Worm (Caenorhabditis elegans) whole organism, L2 larva: ENCODE measurements around the gene nspc-18.

Experiments used
- F13H6.1 ChIP-seq: sonication (generic microtip); optimal IDR thresholded peaks from 2 replicates; lab custom pipeline; 2016; ENCODE audit warnings: missing genetic modification characterization, missing compliant biosample characterization
- ama-1 ChIP-seq: fragments of 150-350 bp; optimal IDR thresholded peaks from 2 replicates; lab custom pipeline; 2018; ENCODE audit warnings: inconsistent platforms
- blmp-1 ChIP-seq: sonication (generic microtip); optimal IDR thresholded peaks from 2 replicates; lab custom pipeline; 2017; ENCODE audit warnings: missing genetic modification characterization, mild to moderate bottlenecking, missing compliant biosample characterization, antibody characterized with exemption, moderate library complexity; ENCODE audit not compliant: insufficient read depth
- ceh-16 ChIP-seq: fragments of 150-350 bp; optimal IDR thresholded peaks from 2 replicates; lab custom pipeline; 2014; ENCODE audit warnings: missing biosample characterization, missing genetic modification characterization
- elt-1 ChIP-seq: fragments of 150-350 bp; optimal IDR thresholded peaks from 2 replicates; lab custom pipeline; 2014; ENCODE audit warnings: missing biosample characterization, missing genetic modification characterization
- lin-11 ChIP-seq: fragments of 150-350 bp; sonication (generic microtip); optimal IDR thresholded peaks from 2 replicates; lab custom pipeline; 2014; ENCODE audit warnings: missing biosample characterization, missing genetic modification characterization, inconsistent platforms, mixed read lengths
- lin-13 ChIP-seq: fragments of 150-350 bp; optimal IDR thresholded peaks from 2 replicates; lab custom pipeline; 2014; ENCODE audit warnings: missing biosample characterization, missing genetic modification reagents, missing genetic modification characterization
- nhr-12 ChIP-seq: fragments of 150-350 bp; optimal IDR thresholded peaks from 2 replicates; lab custom pipeline; 2014; ENCODE audit warnings: missing biosample characterization, missing genetic modification characterization
- nhr-237 ChIP-seq: fragments of 150-350 bp; optimal IDR thresholded peaks from 2 replicates; lab custom pipeline; 2014; ENCODE audit warnings: missing biosample characterization, missing genetic modification characterization
- nhr-6 ChIP-seq: fragments of 150-350 bp; optimal IDR thresholded peaks from 2 replicates; lab custom pipeline; 2014; ENCODE audit warnings: missing biosample characterization, missing genetic modification characterization
- zag-1 ChIP-seq: fragments of 150-350 bp; optimal IDR thresholded peaks from 2 replicates; lab custom pipeline; 2014; ENCODE audit warnings: missing biosample characterization, missing genetic modification characterization

- TF ChIP-seq ama-1 (lab: Kevin White, UChicago) (no peak), blmp-1 (tag; lab: Kevin White, UChicago) (no peak), nhr-12 (tag; lab: Kevin White, UChicago) (no peak), nhr-237 (tag; lab: Kevin White, UChicago) (no peak), lin-11 (tag; lab: Kevin White, UChicago) (no peak), elt-1 (tag; lab: Kevin White, UChicago) (no peak), zag-1 (tag; lab: Kevin White, UChicago) (no peak), nhr-6 (tag; lab: Kevin White, UChicago) (no peak), ceh-16 (tag; lab: Kevin White, UChicago) (no peak), F13H6.1 (no peak), lin-13 (GFP tag; lab: Kevin White, UChicago) (no peak)
Measured at ce11 chrX:14516560-14516959, 10.9 kb downstream of the nspc-18 start, which contains the start of gene D1025.10.
